Worm (Caenorhabditis elegans) whole organism, young adult: Measurements from ENCODE around the gene C26F1.1.

Experiments
- B0035.1 ChIP-seq: sonication (generic microtip); optimal IDR thresholded peaks from 2 replicates; lab custom pipeline; 2016; ENCODE audit warnings: missing genetic modification characterization, mild to moderate bottlenecking, missing compliant biosample characterization, missing genotype, missing genetic modification reagents
- F10E7.11 ChIP-seq: sonication (generic microtip); optimal IDR thresholded peaks from 2 replicates; lab custom pipeline; 2017; ENCODE audit warnings: mild to moderate bottlenecking, missing genetic modification characterization, moderate library complexity, missing compliant biosample characterization
- F23B12.7 ChIP-seq: sonication (generic microtip); optimal IDR thresholded peaks from 2 replicates; lab custom pipeline; 2017; ENCODE audit warnings: missing genetic modification characterization, mild to moderate bottlenecking, missing compliant biosample characterization, antibody characterized with exemption, moderate library complexity; ENCODE audit not compliant: insufficient read depth
- F57C9.4 ChIP-seq: sonication (generic microtip); optimal IDR thresholded peaks from 2 replicates; lab custom pipeline; 2017; ENCODE audit warnings: mild to moderate bottlenecking, missing genetic modification characterization, missing compliant biosample characterization
- Y56A3A.18 ChIP-seq: fragments of 200-800 bp; sonication (Bioruptor generic); IDR thresholded peaks from 2 replicates; pipeline ENCODE4 v1.3.6; 2022; ENCODE audit warnings: missing genetic modification reagents, missing genetic modification characterization, missing compliant biosample characterization
- ama-1 ChIP-seq, 3 experiments: fragments of 150-350 bp in 1 of 3; sonication (generic microtip) in 2 of 3; optimal IDR thresholded peaks; 2 replicates each; lab custom pipeline; 2014 to 2018; ENCODE audit warnings: missing biosample characterization in 2 of 3, missing genetic modification characterization in 2 of 3, missing genetic modification reagents in 2 of 3
- atf-7 ChIP-seq: sonication (generic microtip); optimal IDR thresholded peaks from 2 replicates; lab custom pipeline; 2017; ENCODE audit warnings: mild to moderate bottlenecking, missing genetic modification characterization, missing compliant biosample characterization
- bed-1 ChIP-seq: fragments of 200-800 bp; sonication (Bioruptor generic); IDR thresholded peaks from 2 replicates; pipeline ENCODE4 v1.3.6; 2022; ENCODE audit warnings: missing genetic modification reagents, missing genetic modification characterization, missing compliant biosample characterization
- cebp-2 ChIP-seq: fragments of 200-800 bp; sonication (Bioruptor generic); IDR thresholded peaks from 2 replicates; pipeline ENCODE4 v1.3.6; 2022; ENCODE audit warnings: missing genetic modification characterization, missing compliant biosample characterization
- ceh-27 ChIP-seq: fragments of 200-800 bp; sonication (Bioruptor generic); optimal IDR thresholded peaks from 2 replicates; lab custom pipeline; 2018; ENCODE audit warnings: mild to moderate bottlenecking, missing genetic modification characterization, moderate library complexity, missing compliant biosample characterization
- ceh-91 ChIP-seq: fragments of 200-800 bp; sonication (Bioruptor generic); IDR thresholded peaks from 2 replicates; pipeline ENCODE4 v1.3.6; 2022; ENCODE audit warnings: missing genetic modification reagents, missing genetic modification characterization, missing compliant biosample characterization
- dox-1 ChIP-seq: fragments of 200-800 bp; sonication (Bioruptor generic); IDR thresholded peaks from 2 replicates; pipeline ENCODE4 v1.3.6; 2022; ENCODE audit warnings: missing genetic modification reagents, missing genetic modification characterization, missing compliant biosample characterization
- dpl-1 ChIP-seq: fragments of 150-350 bp; optimal IDR thresholded peaks from 2 replicates; lab custom pipeline; 2014; ENCODE audit warnings: missing biosample characterization, missing genetic modification reagents, missing genetic modification characterization
- ets-4 ChIP-seq: fragments of 200-800 bp; sonication (Bioruptor generic); optimal IDR thresholded peaks from 2 replicates; lab custom pipeline; 2018; ENCODE audit warnings: mild to moderate bottlenecking, missing genetic modification characterization, missing compliant biosample characterization
- gei-17 ChIP-seq: fragments of 200-800 bp; sonication (Bioruptor generic); optimal IDR thresholded peaks from 2 replicates; lab custom pipeline; 2018; ENCODE audit warnings: mild to moderate bottlenecking, missing genetic modification characterization, missing compliant biosample characterization
- hlh-26 ChIP-seq: fragments of 200-800 bp; sonication (Bioruptor generic); conservative IDR thresholded peaks from 2 replicates; pipeline ENCODE4 v1.3.6; 2022; ENCODE audit warnings: missing genetic modification reagents, missing genetic modification characterization, missing compliant biosample characterization
- hmg-1.2 ChIP-seq: fragments of 200-800 bp; sonication (Bioruptor generic); IDR thresholded peaks from 2 replicates; pipeline ENCODE4 v1.3.6; 2022; ENCODE audit warnings: missing genetic modification reagents, missing genetic modification characterization, missing compliant biosample characterization
- let-607 ChIP-seq, 2 experiments: fragments of 200-800 bp in 1 of 2; sonication (Bioruptor generic) in 1 of 2; sonication (generic microtip) in 1 of 2; optimal IDR thresholded peaks; 2 replicates each; lab custom pipeline; 2016 to 2018; ENCODE audit warnings: mild to moderate bottlenecking in 2 of 2, missing compliant biosample characterization in 2 of 2, missing genetic modification characterization in 2 of 2, moderate library complexity in 2 of 2, missing genotype in 1 of 2
- lin-35 ChIP-seq, 3 experiments: fragments of 150-350 bp in 2 of 3; sonication (generic microtip) in 1 of 3; optimal IDR thresholded peaks; 2 replicates each; lab custom pipeline; 2014 to 2018; ENCODE audit warnings: missing biosample characterization in 3 of 3, missing genetic modification characterization in 3 of 3, missing genetic modification reagents in 3 of 3
- madf-3 ChIP-seq: fragments of 200-800 bp; sonication (Bioruptor generic); IDR thresholded peaks from 2 replicates; pipeline ENCODE4 v1.3.6; 2022; ENCODE audit warnings: missing genetic modification reagents, missing genetic modification characterization, missing compliant biosample characterization
- nfyb-1 ChIP-seq: fragments of 200-800 bp; sonication (Bioruptor generic); IDR thresholded peaks from 2 replicates; pipeline ENCODE4 v1.3.6; 2022; ENCODE audit warnings: missing genetic modification reagents, missing genetic modification characterization, missing compliant biosample characterization
- nhr-179 ChIP-seq: sonication (generic microtip); optimal IDR thresholded peaks from 2 replicates; lab custom pipeline; 2016; ENCODE audit warnings: mild to moderate bottlenecking, missing genetic modification characterization, missing compliant biosample characterization
- nhr-80 ChIP-seq: sonication (generic microtip); optimal IDR thresholded peaks from 2 replicates; lab custom pipeline; 2016; ENCODE audit warnings: missing genetic modification characterization, missing compliant biosample characterization
- nhr-90 ChIP-seq: sonication (generic microtip); optimal IDR thresholded peaks from 2 replicates; lab custom pipeline; 2016; ENCODE audit warnings: missing genotype, mild to moderate bottlenecking, missing genetic modification characterization, missing compliant biosample characterization
- pbrm-1 ChIP-seq: fragments of 200-800 bp; sonication (Bioruptor generic); IDR thresholded peaks from 2 replicates; pipeline ENCODE4 v1.3.6; 2022; ENCODE audit warnings: missing genetic modification reagents, missing genetic modification characterization, missing compliant biosample characterization
- sdz-38 ChIP-seq: sonication (generic microtip); optimal IDR thresholded peaks from 2 replicates; lab custom pipeline; 2016; ENCODE audit warnings: missing genotype, missing genetic modification characterization, missing compliant biosample characterization
- snpc-1.3 ChIP-seq: sonication (generic microtip); optimal IDR thresholded peaks from 2 replicates; lab custom pipeline; 2017; ENCODE audit warnings: missing genetic modification characterization, mild to moderate bottlenecking, missing compliant biosample characterization, antibody characterized with exemption, moderate library complexity, missing genotype, missing genetic modification reagents; ENCODE audit not compliant: insufficient read depth
- snpc-4 ChIP-seq, 5 experiments: fragments of 150-350 bp in 1 of 5; sonication (generic microtip) in 4 of 5; optimal IDR thresholded peaks; 2 replicates each; lab custom pipeline; 2014 to 2018; ENCODE audit warnings: missing genetic modification characterization in 5 of 5, missing biosample characterization in 3 of 5, antibody characterized with exemption in 2 of 5, mild to moderate bottlenecking in 2 of 5, missing compliant biosample characterization in 2 of 5, missing genotype in 2 of 5, moderate library complexity in 2 of 5, missing genetic modification reagents in 1 of 5
- unc-62 ChIP-seq: fragments of 150-350 bp; optimal IDR thresholded peaks from 2 replicates; lab custom pipeline; 2014; ENCODE audit warnings: missing biosample characterization, missing genetic modification reagents, missing genetic modification characterization
- zfh-2 ChIP-seq: fragments of 200-800 bp; sonication (Bioruptor generic); conservative IDR thresholded peaks from 2 replicates; pipeline ENCODE4 v1.3.6; 2022; ENCODE audit warnings: missing genetic modification reagents, missing genetic modification characterization, missing compliant biosample characterization
- zim-3 ChIP-seq: sonication (generic microtip); optimal IDR thresholded peaks from 2 replicates; lab custom pipeline; 2017; ENCODE audit warnings: mild to moderate bottlenecking, missing genetic modification characterization, moderate library complexity, missing compliant biosample characterization
- ztf-18 ChIP-seq: sonication (generic microtip); optimal IDR thresholded peaks from 2 replicates; lab custom pipeline; 2016; ENCODE audit warnings: missing genotype, mild to moderate bottlenecking, missing genetic modification characterization, missing compliant biosample characterization
- ztf-22 ChIP-seq: fragments of 200-800 bp; sonication (Bioruptor generic); optimal IDR thresholded peaks from 2 replicates; lab custom pipeline; 2018; ENCODE audit warnings: mild to moderate bottlenecking, missing genetic modification characterization, moderate library complexity, missing compliant biosample characterization
- ztf-6 ChIP-seq: fragments of 200-800 bp; sonication (Bioruptor generic); IDR thresholded peaks from 2 replicates; pipeline ENCODE4 v1.3.6; 2022; ENCODE audit warnings: missing genetic modification reagents, missing genetic modification characterization, missing compliant biosample characterization

The C26F1.1 gene

DNA sequence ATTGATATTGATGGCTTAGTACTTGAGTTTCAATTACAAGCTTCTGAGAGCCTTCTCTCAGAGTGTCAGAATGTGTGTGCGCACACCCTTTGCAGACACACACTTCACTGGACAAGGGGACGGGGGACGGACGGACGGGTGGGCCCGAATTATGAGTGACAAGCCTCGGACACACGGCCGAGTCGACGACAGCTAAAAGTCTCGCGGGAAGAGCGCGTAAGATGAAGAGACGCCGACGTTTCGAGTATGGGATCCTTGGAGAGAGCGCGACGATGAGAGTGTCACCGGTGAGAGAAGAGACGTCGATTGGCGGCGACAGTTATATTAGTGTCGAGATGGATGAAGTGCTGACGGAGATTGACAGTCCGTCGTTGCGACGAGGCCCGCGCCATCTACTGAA lies 39.3 kb upstream of the C26F1.1 start:
- TF ChIP-seq dox-1 (GFP tag; lab: Robert Waterston, UW) (no peak), lin-35 (GFP tag; optimal IDR thresholded peaks at IDR 0.05; lab: Kevin White, UChicago) (no peak), hlh-26 (GFP tag; lab: Robert Waterston, UW) (no peak), F57C9.4 (tag; lab: Kevin White, UChicago) (no peak), nhr-80 (tag; lab: Kevin White, UChicago) (peak; percentile 3), ztf-6 (no peak), sdz-38 (tag; lab: Kevin White, UChicago) (no peak), bed-1 (no peak), atf-7 (tag; lab: Kevin White, UChicago) (no peak), nfyb-1 (0 out of 2 replicates have a peak, but pooled peaks have one; percentile 56), snpc-4 (GFP tag; optimal IDR thresholded peaks at IDR 0.05; lab: Kevin White, UChicago) (no peak), snpc-4 (tag; optimal IDR thresholded peaks at IDR 0.05; lab: Kevin White, UChicago) (no peak), ceh-27 (GFP tag; lab: Kevin White, UChicago) (peak; percentile 72), zim-3 (tag; lab: Kevin White, UChicago) (no peak), let-607 (tag; optimal IDR thresholded peaks at IDR 0.05; lab: Kevin White, UChicago) (peak in 1 of 2 experiments; percentile 58), F23B12.7 (tag; lab: Kevin White, UChicago) (no peak), Y56A3A.18 (GFP tag; lab: Robert Waterston, UW) (no peak), nhr-179 (tag; lab: Kevin White, UChicago) (no peak), pbrm-1 (no peak), zfh-2 (peak; percentile 77), unc-62 (GFP tag; lab: Kevin White, UChicago) (peak; percentile 85), F10E7.11 (tag; lab: Kevin White, UChicago) (no peak)

DNA sequence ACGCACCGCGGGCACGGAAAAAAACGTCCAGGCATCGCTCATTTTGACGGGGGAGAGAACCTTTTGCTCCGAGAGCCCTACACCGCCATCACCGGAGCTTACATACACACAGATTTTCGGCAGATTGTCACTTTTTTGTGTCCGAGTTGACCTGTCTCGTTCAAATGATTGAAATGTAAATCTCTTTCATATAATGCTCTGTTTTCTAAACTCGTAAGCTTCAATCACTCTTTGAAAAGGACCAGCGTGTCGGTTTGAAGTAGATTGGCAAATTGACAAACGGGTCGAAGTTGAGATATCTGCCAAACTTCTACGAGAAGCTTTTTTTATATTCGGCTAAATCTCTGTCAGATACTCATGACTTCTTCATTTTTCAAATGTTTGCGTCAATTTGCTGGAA lies 38.1 kb upstream of the C26F1.1 start:
- no peak for TF ChIP-seq gei-17 (GFP tag; lab: Kevin White, UChicago)
- no peak for TF ChIP-seq snpc-1.3 (tag; lab: Kevin White, UChicago)
- no peak for TF ChIP-seq dpl-1 (GFP tag; lab: Kevin White, UChicago)
- no peak for TF ChIP-seq madf-3 (GFP tag; lab: Robert Waterston, UW)
- TF ChIP-seq ama-1 (optimal IDR thresholded peaks at IDR 0.05; lab: Kevin White, UChicago) = no peak
- TF ChIP-seq ama-1 (GFP tag; optimal IDR thresholded peaks at IDR 0.05; lab: Kevin White, UChicago) = no peak
- TF ChIP-seq hmg-1.2 (GFP tag; lab: Robert Waterston, UW) = no peak
- TF ChIP-seq cebp-2 (GFP tag; lab: Robert Waterston, UW) = no peak
- no peak for TF ChIP-seq snpc-4 (GFP tag; optimal IDR thresholded peaks at IDR 0.05; lab: Kevin White, UChicago)
- no peak for TF ChIP-seq snpc-4 (tag; optimal IDR thresholded peaks at IDR 0.05; lab: Kevin White, UChicago)
- no peak for TF ChIP-seq B0035.1 (tag; lab: Kevin White, UChicago)
- TF ChIP-seq ceh-91 (GFP tag; lab: Robert Waterston, UW) = no peak

DNA sequence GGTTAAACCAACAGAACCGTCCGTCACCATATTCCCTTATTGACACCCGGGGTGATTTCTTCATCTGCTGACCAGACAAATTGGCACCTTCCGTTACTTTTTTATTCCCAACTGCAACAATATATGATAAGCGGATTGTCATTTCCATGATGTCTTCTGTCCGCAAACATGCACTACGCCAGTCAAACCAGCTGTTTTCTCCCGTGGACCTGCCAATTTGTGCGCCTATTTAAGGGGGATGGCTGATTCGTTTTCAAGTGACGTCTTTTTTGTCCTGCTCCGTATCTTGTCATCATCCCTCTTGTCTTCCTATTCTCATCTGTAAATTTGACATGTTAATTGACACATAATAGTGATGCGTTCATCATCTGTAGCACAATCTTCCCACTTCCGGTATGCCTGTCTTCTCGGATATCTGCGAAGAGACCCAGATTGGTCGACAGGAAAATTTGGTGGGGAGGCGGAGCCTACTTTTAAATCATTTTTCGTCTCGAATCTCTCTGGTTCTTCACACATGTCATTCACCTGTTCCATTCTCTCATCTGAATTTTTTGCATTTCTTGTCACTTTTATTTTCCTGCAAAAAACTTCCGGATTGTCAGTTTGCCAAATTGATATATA lies 37.1 kb upstream of the C26F1.1 start:
- TF ChIP-seq let-607 (tag; optimal IDR thresholded peaks at IDR 0.05; lab: Kevin White, UChicago) (peak; percentile 90 to 94), madf-3 (GFP tag; lab: Robert Waterston, UW) (no peak), ztf-22 (GFP tag; lab: Kevin White, UChicago) (peak; percentile 67), atf-7 (tag; lab: Kevin White, UChicago) (peak; percentile 87), ets-4 (GFP tag; lab: Kevin White, UChicago) (peak; percentile 79), unc-62 (GFP tag; lab: Kevin White, UChicago) (peak; percentile 58), ztf-18 (tag; lab: Kevin White, UChicago) (no peak), ceh-27 (GFP tag; lab: Kevin White, UChicago) (no peak), nhr-90 (peak; percentile 3), nhr-80 (tag; lab: Kevin White, UChicago) (peak; percentile 92)
- TF ChIP-seq, all 124 proteins: peak for 7
